Fruit fly (Drosophila melanogaster) whole organism, pupa: ENCODE measurements around the gene lectin-28C.

ENCODE experiments used
- CG15710 ChIP-seq: fragments of 200-800 bp; sonication (Bioruptor generic); optimal IDR thresholded peaks from 2 replicates; lab custom pipeline; 2018; ENCODE audit warnings: missing biosample characterization, mild to moderate bottlenecking, missing genetic modification characterization, moderate library complexity
- CG17806 ChIP-seq: fragments of 200-800 bp; sonication (Bioruptor generic); optimal IDR thresholded peaks from 2 replicates; lab custom pipeline; 2018; ENCODE audit warnings: missing biosample characterization, mild to moderate bottlenecking, missing genetic modification characterization, moderate library complexity
- CG32121 ChIP-seq: fragments of 200-800 bp; sonication (Bioruptor generic); IDR thresholded peaks from 2 replicates; pipeline ENCODE4 v1.3.6; 2022; ENCODE audit warnings: missing biosample characterization, missing genetic modification characterization
- CG9948 ChIP-seq: fragments of 200-800 bp; sonication (Bioruptor generic); optimal IDR thresholded peaks from 2 replicates; lab custom pipeline; 2018; ENCODE audit warnings: missing biosample characterization, mild to moderate bottlenecking, missing genetic modification characterization, moderate library complexity
- D1 ChIP-seq: fragments of 200-800 bp; sonication (Bioruptor generic); optimal IDR thresholded peaks from 2 replicates; lab custom pipeline; 2018; ENCODE audit warnings: missing biosample characterization, mild to moderate bottlenecking, missing genetic modification characterization, moderate library complexity
- Ets98B ChIP-seq: fragments of 200-800 bp; sonication (Bioruptor generic); IDR thresholded peaks from 2 replicates; pipeline ENCODE4 v1.3.6; 2022; ENCODE audit warnings: missing biosample characterization, missing genetic modification characterization
- Pif1B ChIP-seq: fragments of 200-800 bp; sonication (Bioruptor generic); optimal IDR thresholded peaks from 3 replicates; lab custom pipeline; 2016; ENCODE audit warnings: missing biosample characterization, missing genetic modification characterization
- Snoo ChIP-seq: fragments of 200-800 bp; sonication (Bioruptor generic); optimal IDR thresholded peaks from 3 replicates; lab custom pipeline; 2017; ENCODE audit warnings: missing biosample characterization, mild to moderate bottlenecking, missing genetic modification characterization, inconsistent platforms

DNA sequence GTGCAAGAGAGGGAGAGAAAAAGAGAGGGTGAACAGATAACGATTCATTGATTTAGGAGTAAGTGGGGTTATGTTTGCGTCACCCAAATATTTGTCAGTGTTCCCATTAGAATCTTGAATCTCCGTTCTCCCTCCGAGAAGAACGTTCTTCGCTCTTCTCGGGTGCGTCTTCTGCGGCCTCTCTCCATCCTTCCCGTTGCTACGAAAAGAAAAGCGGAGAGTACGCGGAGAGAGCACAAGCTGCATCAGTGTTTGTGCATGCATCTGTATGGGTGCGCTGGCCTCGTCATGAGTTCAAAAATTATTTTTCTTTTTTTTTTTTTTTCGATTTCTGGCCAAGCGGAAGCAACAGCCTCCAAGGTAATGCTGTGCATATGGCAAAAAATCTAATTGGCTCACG is 28.0 kb upstream of the lectin-28C start:
- TF ChIP-seq CG32121 (GFP tag; lab: Robert Waterston, UW) (peak; percentile 64; the same call in 1 of the 2 replicates), Snoo (tag; lab: Kevin White, UChicago) (no peak), CG9948 (no peak), Ets98B (GFP tag; lab: Robert Waterston, UW) (no peak; the same call in 1 of the 2 replicates), CG17806 (no peak), D1 (tag; lab: Kevin White, UChicago) (no peak), Pif1B (GFP tag; lab: Kevin White, UChicago) (no peak), CG15710 (no peak)
